Fruit fly (Drosophila melanogaster) whole organism, embryonic: Measurements from ENCODE around the gene CG4611.
A peak's percentile ranks its signal among the peaks of the same experiment; 100 is the strongest.

Experiments
- BEAF-32 ChIP-seq: fragments of 200-800 bp; sonication (Bioruptor generic); optimal IDR thresholded peaks from 3 replicates; lab custom pipeline; 2017; ENCODE audit warnings: missing biosample characterization, missing genetic modification characterization, mild to moderate bottlenecking, moderate library complexity, missing genetic modification reagents
- Bdp1 ChIP-seq: fragments of 200-800 bp; sonication (Bioruptor generic); optimal IDR thresholded peaks from 3 replicates; lab custom pipeline; 2016; ENCODE audit warnings: missing biosample characterization, missing genetic modification characterization
- Bgb ChIP-seq: fragments of 200-800 bp; sonication (Bioruptor generic); IDR thresholded peaks from 2 replicates; pipeline ENCODE4 v1.3.6; 2022; ENCODE audit warnings: missing biosample characterization, missing genetic modification characterization; ENCODE audit not compliant: partially characterized antibody
- Bteb2 ChIP-seq: fragments of 200-800 bp; sonication (Bioruptor generic); optimal IDR thresholded peaks from 2 replicates; lab custom pipeline; 2016; ENCODE audit warnings: missing biosample characterization, missing genetic modification characterization
- CG10147 ChIP-seq: fragments of 200-800 bp; sonication (Bioruptor generic); optimal IDR thresholded peaks from 2 replicates; lab custom pipeline; 2019; ENCODE audit warnings: missing biosample characterization, mild to moderate bottlenecking, missing genetic modification characterization, moderate library complexity
- CG10543 ChIP-seq: fragments of 200-800 bp; sonication (Bioruptor generic); optimal IDR thresholded peaks from 3 replicates; lab custom pipeline; 2017; ENCODE audit warnings: missing biosample characterization, mild to moderate bottlenecking, missing genetic modification characterization, moderate library complexity
- CG12744 ChIP-seq: fragments of 200-800 bp; sonication (Bioruptor generic); optimal IDR thresholded peaks from 2 replicates; lab custom pipeline; 2016; ENCODE audit warnings: missing biosample characterization, missing genetic modification characterization
- CG13123 ChIP-seq: fragments of 200-800 bp; sonication (Bioruptor generic); optimal IDR thresholded peaks from 2 replicates; lab custom pipeline; 2016; ENCODE audit warnings: missing biosample characterization, missing genetic modification characterization
- CG13296 ChIP-seq: fragments of 200-800 bp; sonication (Bioruptor generic); optimal IDR thresholded peaks from 3 replicates; lab custom pipeline; 2018; ENCODE audit warnings: missing biosample characterization, mild to moderate bottlenecking, missing genetic modification characterization
- CG14965 ChIP-seq: fragments of 200-800 bp; sonication (Bioruptor generic); optimal IDR thresholded peaks from 2 replicates; lab custom pipeline; 2016; ENCODE audit warnings: missing biosample characterization, missing genetic modification characterization, borderline replicate concordance
- CG16815 ChIP-seq: fragments of 200-800 bp; sonication (Bioruptor generic); optimal IDR thresholded peaks from 3 replicates; lab custom pipeline; 2017; ENCODE audit warnings: missing biosample characterization, mild to moderate bottlenecking, missing genetic modification characterization
- CG17802 ChIP-seq: fragments of 200-800 bp; sonication (Bioruptor generic); optimal IDR thresholded peaks from 2 replicates; lab custom pipeline; 2018; ENCODE audit warnings: missing biosample characterization, mild to moderate bottlenecking, missing genetic modification characterization, moderate library complexity
- CG17829 ChIP-seq: fragments of 200-800 bp; optimal IDR thresholded peaks from 2 replicates; lab custom pipeline; 2019; ENCODE audit warnings: missing biosample characterization, mild to moderate bottlenecking, missing genetic modification characterization, moderate library complexity
- CG18262 ChIP-seq: fragments of 200-800 bp; optimal IDR thresholded peaks from 3 replicates; lab custom pipeline; 2019; ENCODE audit warnings: missing biosample characterization, mild to moderate bottlenecking, missing genetic modification characterization, moderate library complexity
- CG2199 ChIP-seq: fragments of 200-800 bp; sonication (Bioruptor generic); IDR thresholded peaks from 3 replicates; pipeline ENCODE4 v1.3.6; 2022; ENCODE audit warnings: missing biosample characterization, missing genetic modification characterization
- CG30431 ChIP-seq: fragments of 200-800 bp; sonication (Bioruptor generic); optimal IDR thresholded peaks from 2 replicates; lab custom pipeline; 2017; ENCODE audit warnings: missing biosample characterization, missing genetic modification characterization
- CG34376 ChIP-seq: fragments of 200-800 bp; sonication (Bioruptor generic); optimal IDR thresholded peaks from 2 replicates; lab custom pipeline; 2018; ENCODE audit warnings: missing biosample characterization, mild to moderate bottlenecking, missing genetic modification characterization
- CG3838 ChIP-seq: fragments of 200-800 bp; sonication (Bioruptor generic); optimal IDR thresholded peaks from 3 replicates; lab custom pipeline; 2016; ENCODE audit warnings: missing biosample characterization, missing genetic modification characterization
- CG4360 ChIP-seq: fragments of 200-800 bp; sonication (Bioruptor generic); IDR thresholded peaks from 2 replicates; pipeline ENCODE4 v1.3.6; 2022; ENCODE audit warnings: missing biosample characterization, missing genetic modification characterization
- CG4820 ChIP-seq: fragments of 200-800 bp; sonication (Bioruptor generic); optimal IDR thresholded peaks from 3 replicates; lab custom pipeline; 2016; ENCODE audit warnings: missing biosample characterization, missing genetic modification characterization
- CG7928 ChIP-seq: fragments of 200-800 bp; sonication (Bioruptor generic); optimal IDR thresholded peaks from 2 replicates; lab custom pipeline; 2017; ENCODE audit warnings: missing biosample characterization, mild to moderate bottlenecking, missing genetic modification characterization
- CG8478 ChIP-seq: fragments of >200 bp; optimal IDR thresholded peaks from 2 replicates; lab custom pipeline; 2018
- CG9876 ChIP-seq: fragments of 200-800 bp; sonication (Bioruptor generic); optimal IDR thresholded peaks from 2 replicates; lab custom pipeline; 2016; ENCODE audit warnings: missing biosample characterization, missing genetic modification characterization
- Chrac-16 ChIP-seq: fragments of 200-800 bp; sonication (Bioruptor generic); optimal IDR thresholded peaks from 3 replicates; lab custom pipeline; 2016; ENCODE audit warnings: missing biosample characterization, missing genetic modification characterization
- Dad ChIP-seq: fragments of 200-800 bp; sonication (Bioruptor generic); optimal IDR thresholded peaks from 3 replicates; lab custom pipeline; 2016; ENCODE audit warnings: missing biosample characterization, missing genetic modification characterization
- Dll ChIP-seq: fragments of 200-800 bp; sonication (Bioruptor generic); IDR thresholded peaks from 4 replicates; pipeline ENCODE4 v1.3.6; 2022; ENCODE audit warnings: missing biosample characterization, missing genetic modification characterization; ENCODE audit not compliant: partially characterized antibody
- HLH3B ChIP-seq: fragments of 200-800 bp; sonication (Bioruptor generic); IDR thresholded peaks from 2 replicates; pipeline ENCODE4 v1.3.6; 2022; ENCODE audit warnings: missing biosample characterization, missing genetic modification characterization
- Hey ChIP-seq: fragments of 200-800 bp; sonication (Bioruptor generic); optimal IDR thresholded peaks from 3 replicates; lab custom pipeline; 2018; ENCODE audit warnings: missing biosample characterization, mild to moderate bottlenecking, missing genetic modification characterization
- HmgD ChIP-seq: fragments of 200-800 bp; sonication (Bioruptor generic); optimal IDR thresholded peaks from 3 replicates; lab custom pipeline; 2016; ENCODE audit warnings: missing biosample characterization, missing genetic modification characterization
- Hr51 ChIP-seq, 2 experiments: fragments of 200-800 bp; sonication (Bioruptor generic); optimal IDR thresholded peaks; 2 replicates in 1 of 2; 3 replicates in 1 of 2; lab custom pipeline; 2016 to 2018; ENCODE audit warnings: missing biosample characterization in 2 of 2, missing genetic modification characterization in 2 of 2, mild to moderate bottlenecking in 1 of 2, moderate library complexity in 1 of 2
- Oli ChIP-seq: fragments of 200-800 bp; sonication (Bioruptor generic); optimal IDR thresholded peaks from 2 replicates; lab custom pipeline; 2018; ENCODE audit warnings: missing biosample characterization, mild to moderate bottlenecking, missing genetic modification characterization, moderate library complexity
- Rfx ChIP-seq: fragments of 200-800 bp; sonication (Bioruptor generic); IDR thresholded peaks from 2 replicates; pipeline ENCODE4 v1.3.6; 2022; ENCODE audit warnings: missing biosample characterization, missing genetic modification characterization
- Rx ChIP-seq: fragments of 200-800 bp; sonication (Bioruptor generic); IDR thresholded peaks from 2 replicates; pipeline ENCODE4 v1.3.6; 2022; ENCODE audit warnings: missing biosample characterization, missing genetic modification characterization
- Stat92E ChIP-seq, 3 experiments: fragments of >200 bp in 2 of 3; fragments of 200-800 bp in 1 of 3; sonication (Bioruptor generic) in 1 of 3; optimal IDR thresholded peaks; 2 replicates each; lab custom pipeline; 2017 to 2019; ENCODE audit warnings: missing biosample characterization in 3 of 3, missing genetic modification characterization in 3 of 3, mild to moderate bottlenecking in 1 of 3, moderate library complexity in 1 of 3
- Tbp ChIP-seq: fragments of >200 bp; optimal IDR thresholded peaks from 2 replicates; lab custom pipeline; 2018; ENCODE audit warnings: missing biosample characterization, missing genetic modification characterization
- ap ChIP-seq: fragments of 200-800 bp; sonication (Bioruptor generic); IDR thresholded peaks from 2 replicates; pipeline ENCODE4 v1.3.6; 2022; ENCODE audit warnings: missing biosample characterization, missing genetic modification characterization
- dm ChIP-seq: fragments of 200-800 bp; sonication (Bioruptor generic); optimal IDR thresholded peaks from 3 replicates; lab custom pipeline; 2016; ENCODE audit warnings: missing biosample characterization, missing genetic modification characterization
- dmrt99B ChIP-seq: fragments of 200-800 bp; sonication (Bioruptor generic); optimal IDR thresholded peaks from 2 replicates; lab custom pipeline; 2018; ENCODE audit warnings: missing biosample characterization, mild to moderate bottlenecking, missing genetic modification characterization, moderate library complexity
- fd3F ChIP-seq: fragments of 200-800 bp; sonication (Bioruptor generic); optimal IDR thresholded peaks from 2 replicates; lab custom pipeline; 2018; ENCODE audit warnings: missing biosample characterization, mild to moderate bottlenecking, missing genetic modification characterization, moderate library complexity
- gro ChIP-seq: fragments of 200-800 bp; sonication (Bioruptor generic); optimal IDR thresholded peaks from 2 replicates; lab custom pipeline; 2016; ENCODE audit warnings: missing biosample characterization, missing genetic modification characterization
- maf-S ChIP-seq: fragments of 200-800 bp; sonication (Bioruptor generic); optimal IDR thresholded peaks from 2 replicates; lab custom pipeline; 2016; ENCODE audit warnings: missing biosample characterization, missing genetic modification characterization
- otp ChIP-seq: fragments of 200-800 bp; sonication (Bioruptor generic); IDR thresholded peaks from 3 replicates; pipeline ENCODE4, ENCODE4 v1.3.6; 2022; ENCODE audit warnings: missing biosample characterization, missing genetic modification characterization
- p53 ChIP-seq: fragments of 200-800 bp; sonication (Bioruptor generic); optimal IDR thresholded peaks from 2 replicates; lab custom pipeline; 2016; ENCODE audit warnings: missing biosample characterization, missing genetic modification characterization
- pfk ChIP-seq: fragments of 200-800 bp; sonication (Bioruptor generic); optimal IDR thresholded peaks from 2 replicates; lab custom pipeline; 2018; ENCODE audit warnings: missing biosample characterization, mild to moderate bottlenecking, missing genetic modification characterization, moderate library complexity
- scrt ChIP-seq: fragments of 200-800 bp; sonication (Bioruptor generic); optimal IDR thresholded peaks from 2 replicates; lab custom pipeline; 2018; ENCODE audit warnings: missing biosample characterization, mild to moderate bottlenecking, missing genetic modification characterization, moderate library complexity
- slbo ChIP-seq: fragments of 200-800 bp; sonication (Bioruptor generic); IDR thresholded peaks from 2 replicates; pipeline ENCODE4 v1.3.6; 2022; ENCODE audit warnings: missing biosample characterization, missing genetic modification characterization
- sob ChIP-seq: fragments of 200-800 bp; sonication (Bioruptor generic); IDR thresholded peaks from 2 replicates; pipeline ENCODE4 v1.3.6; 2022; ENCODE audit warnings: missing biosample characterization, missing genetic modification characterization
- stwl ChIP-seq: fragments of 200-800 bp; sonication (Bioruptor generic); optimal IDR thresholded peaks from 3 replicates; lab custom pipeline; 2018; ENCODE audit warnings: missing biosample characterization, mild to moderate bottlenecking, missing genetic modification characterization, moderate library complexity
- ttk ChIP-seq: fragments of 200-800 bp; sonication (Bioruptor generic); IDR thresholded peaks from 2 replicates; pipeline ENCODE4 v2.1.2; 2022; ENCODE audit warnings: missing biosample characterization, missing genetic modification characterization
- wdn ChIP-seq: fragments of 200-800 bp; sonication (Bioruptor generic); IDR thresholded peaks from 2 replicates; pipeline ENCODE4 v1.3.6; 2022; ENCODE audit warnings: missing biosample characterization, missing genetic modification characterization
- zen2 ChIP-seq: fragments of 200-800 bp; sonication (Bioruptor generic); IDR thresholded peaks from 3 replicates; pipeline ENCODE4 v1.3.6; 2022; ENCODE audit warnings: missing biosample characterization, missing genetic modification characterization; ENCODE audit not compliant: partially characterized antibody

The CG4611 gene

dm6 chr3L:5139312-5139711 lies 3.1 kb downstream of the CG4611 start, which contains the start of the genes Tcs5 and CHMP2B (continued):
- TF ChIP-seq pfk (GFP tag; lab: Kevin White, UChicago) (peak; percentile 80), stwl (tag; lab: Kevin White, UChicago) (peak; percentile 97), Hr51 (GFP tag; optimal IDR thresholded peaks at IDR 0.05; lab: Kevin White, UChicago) (peak; percentile 100), Dad (peak; percentile 98), CG17829 (tag; lab: Kevin White, UChicago) (peak; percentile 99), CG17802 (tag; lab: Kevin White, UChicago) (peak; percentile 96), wdn (GFP tag; lab: Robert Waterston, UW) (peak; percentile 100), dmrt99B (tag; lab: Kevin White, UChicago) (peak; percentile 99), HmgD (peak; percentile 99), CG9876 (GFP tag; lab: Kevin White, UChicago) (peak; percentile 99), Bdp1 (GFP tag; lab: Kevin White, UChicago) (peak; percentile 96), CG4360 (GFP tag; lab: Robert Waterston, UW) (peak; percentile 96), CG18262 (tag; lab: Kevin White, UChicago) (peak; percentile 97), Rfx (GFP tag; lab: Robert Waterston, UW) (peak; percentile 100), zen2 (GFP tag; lab: Robert Waterston, UW) (no peak), Stat92E (GFP tag; optimal IDR thresholded peaks at IDR 0.05; lab: Kevin White, UChicago) (peak in 1 of 3 experiments; percentile 24), Bgb (GFP tag; lab: Robert Waterston, UW) (peak; percentile 58), CG4820 (GFP tag; lab: Kevin White, UChicago) (peak; percentile 99), gro (GFP tag; lab: Kevin White, UChicago) (peak; percentile 98), CG12744 (peak; percentile 100), CG8478 (lab: Kevin White, UChicago) (no peak), dm (GFP tag; lab: Kevin White, UChicago) (peak; percentile 99), fd3F (GFP tag; lab: Kevin White, UChicago) (peak; percentile 100), Bteb2 (GFP tag; lab: Kevin White, UChicago) (peak; percentile 100), sob (GFP tag; lab: Robert Waterston, UW) (peak; percentile 100), scrt (peak; percentile 98), ttk (GFP tag; lab: Robert Waterston, UW) (peak; percentile 100), BEAF-32 (peak; percentile 54), slbo (GFP tag; lab: Robert Waterston, UW) (peak; percentile 100), CG10147 (GFP tag; lab: Kevin White, UChicago) (peak; percentile 99), HLH3B (GFP tag; lab: Robert Waterston, UW) (peak; percentile 100), maf-S (peak; percentile 100), Dll (GFP tag; lab: Robert Waterston, UW) (peak; percentile 52; the same call in 2 of the 4 replicates), CG10543 (peak; percentile 99), CG3838 (peak; percentile 99), CG2199 (peak; percentile 100), otp (peak; percentile 100), CG34376 (peak; percentile 99), Chrac-16 (GFP tag; lab: Kevin White, UChicago) (peak; percentile 100), CG14965 (GFP tag; lab: Kevin White, UChicago) (peak; percentile 92), Tbp (GFP tag; lab: Kevin White, UChicago) (no peak), CG7928 (peak; percentile 88), Hey (tag; lab: Kevin White, UChicago) (peak; percentile 97), CG16815 (peak; percentile 100), p53 (GFP tag; lab: Kevin White, UChicago) (peak; percentile 98), CG13123 (GFP tag; lab: Kevin White, UChicago) (peak; percentile 99), ap (peak; percentile 100), CG13296 (GFP tag; lab: Kevin White, UChicago) (peak; percentile 99), Oli (tag; lab: Kevin White, UChicago) (peak; percentile 100), Rx (GFP tag; lab: Robert Waterston, UW) (peak; percentile 100), CG30431 (GFP tag; lab: Kevin White, UChicago) (peak; percentile 100)
